Worm (Caenorhabditis elegans) whole organism, young adult: Measurements from ENCODE around the gene ttn-1.

Experiments used
- B0019.2 ChIP-seq: fragments of 200-800 bp; sonication (Bioruptor generic); conservative IDR thresholded peaks from 2 replicates; pipeline ENCODE4 v1.3.6; 2022; ENCODE audit warnings: missing genetic modification reagents, missing genetic modification characterization, missing compliant biosample characterization
- B0035.1 ChIP-seq: sonication (generic microtip); optimal IDR thresholded peaks from 2 replicates; lab custom pipeline; 2016; ENCODE audit warnings: missing genetic modification characterization, mild to moderate bottlenecking, missing compliant biosample characterization, missing genotype, missing genetic modification reagents
- F22D6.2 ChIP-seq: sonication (generic microtip); optimal IDR thresholded peaks from 2 replicates; lab custom pipeline; 2016; ENCODE audit warnings: mild to moderate bottlenecking, missing genetic modification characterization, missing compliant biosample characterization
- F23B12.7 ChIP-seq: sonication (generic microtip); optimal IDR thresholded peaks from 2 replicates; lab custom pipeline; 2017; ENCODE audit warnings: missing genetic modification characterization, mild to moderate bottlenecking, missing compliant biosample characterization, antibody characterized with exemption, moderate library complexity; ENCODE audit not compliant: insufficient read depth
- F52B5.7 ChIP-seq: sonication (generic microtip); optimal IDR thresholded peaks from 2 replicates; lab custom pipeline; 2016; ENCODE audit warnings: mild to moderate bottlenecking, missing genetic modification characterization, missing compliant biosample characterization
- F55B11.4 ChIP-seq: sonication (generic microtip); optimal IDR thresholded peaks from 2 replicates; lab custom pipeline; 2016; ENCODE audit warnings: missing compliant biosample characterization, missing genetic modification characterization, borderline replicate concordance; ENCODE audit not compliant: insufficient read depth
- K12H6.12 ChIP-seq: fragments of 200-800 bp; sonication (Bioruptor generic); optimal IDR thresholded peaks from 2 replicates; lab custom pipeline; 2018; ENCODE audit warnings: mild to moderate bottlenecking, missing genetic modification characterization, missing compliant biosample characterization
- T26A5.8 ChIP-seq: sonication (generic microtip); optimal IDR thresholded peaks from 2 replicates; lab custom pipeline; 2016; ENCODE audit warnings: missing genetic modification characterization, missing compliant biosample characterization
- Y56A3A.18 ChIP-seq: fragments of 200-800 bp; sonication (Bioruptor generic); IDR thresholded peaks from 2 replicates; pipeline ENCODE4 v1.3.6; 2022; ENCODE audit warnings: missing genetic modification reagents, missing genetic modification characterization, missing compliant biosample characterization
- Y95B8A.8 ChIP-seq: fragments of 200-800 bp; sonication (Bioruptor generic); IDR thresholded peaks from 2 replicates; pipeline ENCODE4 v1.3.6; 2022; ENCODE audit warnings: missing genetic modification reagents, missing genetic modification characterization, missing compliant biosample characterization
- ZK185.1 ChIP-seq: sonication (generic microtip); optimal IDR thresholded peaks from 2 replicates; lab custom pipeline; 2016; ENCODE audit warnings: mild to moderate bottlenecking, missing genetic modification characterization, missing compliant biosample characterization; ENCODE audit not compliant: poor library complexity, severe bottlenecking
- akir-1 ChIP-seq: fragments of 200-800 bp; sonication (Bioruptor generic); optimal IDR thresholded peaks from 2 replicates; lab custom pipeline; 2018; ENCODE audit warnings: mild to moderate bottlenecking, missing genetic modification characterization, moderate library complexity, missing compliant biosample characterization
- ama-1 ChIP-seq, 3 experiments: fragments of 150-350 bp in 1 of 3; sonication (generic microtip) in 2 of 3; optimal IDR thresholded peaks; 2 replicates each; lab custom pipeline; 2014 to 2018; ENCODE audit warnings: missing biosample characterization in 2 of 3, missing genetic modification characterization in 2 of 3, missing genetic modification reagents in 2 of 3
- atf-7 ChIP-seq: sonication (generic microtip); optimal IDR thresholded peaks from 2 replicates; lab custom pipeline; 2017; ENCODE audit warnings: mild to moderate bottlenecking, missing genetic modification characterization, missing compliant biosample characterization
- athp-1 ChIP-seq: sonication (generic microtip); optimal IDR thresholded peaks from 2 replicates; lab custom pipeline; 2017; ENCODE audit warnings: mild to moderate bottlenecking, missing genetic modification characterization, missing compliant biosample characterization
- attf-3 ChIP-seq: fragments of 200-800 bp; sonication (Bioruptor generic); conservative IDR thresholded peaks from 2 replicates; pipeline ENCODE4 v1.3.6; 2022; ENCODE audit warnings: missing genetic modification reagents, missing genetic modification characterization, missing compliant biosample characterization
- attf-5 ChIP-seq: fragments of 200-800 bp; sonication (Bioruptor generic); optimal IDR thresholded peaks from 2 replicates; lab custom pipeline; 2018; ENCODE audit warnings: mild to moderate bottlenecking, missing genetic modification characterization, missing compliant biosample characterization
- cebp-1 ChIP-seq, 2 experiments: fragments of 200-800 bp in 1 of 2; sonication (Bioruptor generic) in 1 of 2; sonication (generic microtip) in 1 of 2; IDR thresholded peaks in 1 of 2; optimal IDR thresholded peaks in 1 of 2; 2 replicates each; pipeline versions ENCODE4 v1.3.6 to Lab custom; 2017 to 2022; ENCODE audit warnings: missing compliant biosample characterization in 2 of 2, missing genetic modification characterization in 2 of 2, mild to moderate bottlenecking in 1 of 2, missing genetic modification reagents in 1 of 2, moderate library complexity in 1 of 2
- cebp-2 ChIP-seq: fragments of 200-800 bp; sonication (Bioruptor generic); IDR thresholded peaks from 2 replicates; pipeline ENCODE4 v1.3.6; 2022; ENCODE audit warnings: missing genetic modification characterization, missing compliant biosample characterization
- ceh-79 ChIP-seq: sonication (generic microtip); optimal IDR thresholded peaks from 2 replicates; lab custom pipeline; 2017; ENCODE audit warnings: mild to moderate bottlenecking, missing genetic modification characterization, missing compliant biosample characterization
- die-1 ChIP-seq: sonication (generic microtip); optimal IDR thresholded peaks from 2 replicates; lab custom pipeline; 2016; ENCODE audit warnings: missing genotype, mild to moderate bottlenecking, missing genetic modification characterization, missing compliant biosample characterization
- egl-18 ChIP-seq: fragments of 200-800 bp; sonication (Bioruptor generic); IDR thresholded peaks from 2 replicates; pipeline ENCODE4 v1.3.6; 2022; ENCODE audit warnings: missing genetic modification reagents, missing genetic modification characterization, missing compliant biosample characterization
- ekl-4 ChIP-seq: fragments of 200-800 bp; sonication (Bioruptor generic); IDR thresholded peaks from 2 replicates; pipeline ENCODE4 v1.3.6; 2022; ENCODE audit warnings: missing genetic modification reagents, missing genetic modification characterization, missing compliant biosample characterization
- ets-4 ChIP-seq: fragments of 200-800 bp; sonication (Bioruptor generic); optimal IDR thresholded peaks from 2 replicates; lab custom pipeline; 2018; ENCODE audit warnings: mild to moderate bottlenecking, missing genetic modification characterization, missing compliant biosample characterization
- fkh-3 ChIP-seq: sonication (generic microtip); optimal IDR thresholded peaks from 2 replicates; lab custom pipeline; 2016; ENCODE audit warnings: mild to moderate bottlenecking, missing genetic modification characterization, missing compliant biosample characterization
- him-1 ChIP-seq: sonication (generic microtip); optimal IDR thresholded peaks from 2 replicates; lab custom pipeline; 2016; ENCODE audit warnings: missing genotype, missing genetic modification reagents, missing genetic modification characterization, missing compliant biosample characterization
- let-607 ChIP-seq, 2 experiments: fragments of 200-800 bp in 1 of 2; sonication (Bioruptor generic) in 1 of 2; sonication (generic microtip) in 1 of 2; optimal IDR thresholded peaks; 2 replicates each; lab custom pipeline; 2016 to 2018; ENCODE audit warnings: mild to moderate bottlenecking in 2 of 2, missing compliant biosample characterization in 2 of 2, missing genetic modification characterization in 2 of 2, moderate library complexity in 2 of 2, missing genotype in 1 of 2
- lin-54 ChIP-seq: fragments of 200-800 bp; sonication (Bioruptor generic); optimal IDR thresholded peaks from 2 replicates; lab custom pipeline; 2018; ENCODE audit warnings: mild to moderate bottlenecking, missing genetic modification characterization, missing compliant biosample characterization
- lsy-27 ChIP-seq: sonication (generic microtip); optimal IDR thresholded peaks from 2 replicates; lab custom pipeline; 2017; ENCODE audit warnings: missing genetic modification characterization, mild to moderate bottlenecking, missing compliant biosample characterization, antibody characterized with exemption, missing genotype, borderline replicate concordance; ENCODE audit not compliant: insufficient read depth
- madf-10 ChIP-seq: sonication (generic microtip); optimal IDR thresholded peaks from 2 replicates; lab custom pipeline; 2016; ENCODE audit warnings: mild to moderate bottlenecking, missing genetic modification characterization, missing compliant biosample characterization
- madf-3 ChIP-seq: fragments of 200-800 bp; sonication (Bioruptor generic); IDR thresholded peaks from 2 replicates; pipeline ENCODE4 v1.3.6; 2022; ENCODE audit warnings: missing genetic modification reagents, missing genetic modification characterization, missing compliant biosample characterization
- mcd-1 ChIP-seq: fragments of 200-800 bp; sonication (Bioruptor generic); IDR thresholded peaks from 2 replicates; pipeline ENCODE4 v1.3.6; 2022; ENCODE audit warnings: missing genetic modification reagents, missing genetic modification characterization, missing compliant biosample characterization
- mes-4 ChIP-seq: sonication (generic microtip); optimal IDR thresholded peaks from 2 replicates; lab custom pipeline; 2016; ENCODE audit warnings: missing genotype, missing genetic modification characterization, missing compliant biosample characterization
- nfya-1 ChIP-seq: sonication (generic microtip); optimal IDR thresholded peaks from 2 replicates; lab custom pipeline; 2017; ENCODE audit warnings: antibody characterized with exemption, missing compliant biosample characterization, missing genetic modification characterization, borderline replicate concordance; ENCODE audit not compliant: insufficient read depth
- nfya-2 ChIP-seq: fragments of 200-800 bp; sonication (Bioruptor generic); IDR thresholded peaks from 2 replicates; pipeline ENCODE4 v1.3.6; 2022; ENCODE audit warnings: missing genetic modification reagents, missing genetic modification characterization, missing compliant biosample characterization
- nhr-179 ChIP-seq: sonication (generic microtip); optimal IDR thresholded peaks from 2 replicates; lab custom pipeline; 2016; ENCODE audit warnings: mild to moderate bottlenecking, missing genetic modification characterization, missing compliant biosample characterization
- nhr-27 ChIP-seq: fragments of 200-800 bp; sonication (Bioruptor generic); optimal IDR thresholded peaks from 2 replicates; lab custom pipeline; 2018; ENCODE audit warnings: mild to moderate bottlenecking, missing genetic modification characterization, moderate library complexity, missing compliant biosample characterization
- pbrm-1 ChIP-seq: fragments of 200-800 bp; sonication (Bioruptor generic); IDR thresholded peaks from 2 replicates; pipeline ENCODE4 v1.3.6; 2022; ENCODE audit warnings: missing genetic modification reagents, missing genetic modification characterization, missing compliant biosample characterization
- snpc-3.4 ChIP-seq: sonication (generic microtip); optimal IDR thresholded peaks from 2 replicates; lab custom pipeline; 2017; ENCODE audit warnings: missing genetic modification characterization, mild to moderate bottlenecking, missing compliant biosample characterization, antibody characterized with exemption, moderate library complexity, missing genotype, missing genetic modification reagents
- unc-62 ChIP-seq: fragments of 150-350 bp; optimal IDR thresholded peaks from 2 replicates; lab custom pipeline; 2014; ENCODE audit warnings: missing biosample characterization, missing genetic modification reagents, missing genetic modification characterization
- xnd-1 ChIP-seq: sonication (generic microtip); optimal IDR thresholded peaks from 2 replicates; lab custom pipeline; 2016; ENCODE audit warnings: missing genotype, missing genetic modification reagents, missing genetic modification characterization, missing compliant biosample characterization
- zfh-2 ChIP-seq: fragments of 200-800 bp; sonication (Bioruptor generic); conservative IDR thresholded peaks from 2 replicates; pipeline ENCODE4 v1.3.6; 2022; ENCODE audit warnings: missing genetic modification reagents, missing genetic modification characterization, missing compliant biosample characterization
- ztf-18 ChIP-seq: sonication (generic microtip); optimal IDR thresholded peaks from 2 replicates; lab custom pipeline; 2016; ENCODE audit warnings: missing genotype, mild to moderate bottlenecking, missing genetic modification characterization, missing compliant biosample characterization
- ztf-25 ChIP-seq: fragments of 200-800 bp; sonication (Bioruptor generic); IDR thresholded peaks from 2 replicates; pipeline ENCODE4 v1.3.6; 2022; ENCODE audit warnings: missing genetic modification reagents, missing genetic modification characterization, missing compliant biosample characterization
- ztf-26 ChIP-seq: sonication (generic microtip); optimal IDR thresholded peaks from 2 replicates; lab custom pipeline; 2017; ENCODE audit warnings: missing genetic modification characterization, missing compliant biosample characterization

Gene ttn-1

DNA sequence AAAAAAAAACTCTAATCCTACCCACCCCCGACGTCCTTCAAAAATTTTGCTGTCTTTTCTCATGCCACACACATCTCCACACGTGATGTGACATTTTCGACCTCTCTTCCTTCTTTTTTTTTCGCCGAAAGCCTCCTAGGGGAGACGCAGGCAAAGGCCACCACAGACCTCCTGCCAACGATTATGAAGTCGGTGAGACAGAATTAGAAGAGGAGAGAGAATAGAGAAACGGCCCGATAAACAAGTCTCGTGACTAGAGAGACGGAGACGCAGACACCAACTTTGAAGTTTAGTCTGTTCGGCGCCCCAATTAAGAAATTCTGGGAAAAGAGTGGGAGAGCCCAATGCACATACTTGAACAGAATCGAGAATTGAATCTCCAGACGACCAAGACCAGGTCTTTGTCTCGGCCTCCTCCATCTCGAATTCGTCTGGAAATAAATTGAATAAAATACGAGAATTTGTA lies 22.1 kb upstream of the ttn-1 start (continued):
- TF ChIP-seq ama-1 (optimal IDR thresholded peaks at IDR 0.05; lab: Kevin White, UChicago) = peak; percentile 58
- peak; percentile 70 to 81 for TF ChIP-seq ama-1 (GFP tag; optimal IDR thresholded peaks at IDR 0.05; lab: Kevin White, UChicago)
- no peak for TF ChIP-seq B0019.2 (GFP tag; lab: Robert Waterston, UW)
- peak; percentile 75 for TF ChIP-seq pbrm-1 (GFP tag; lab: Robert Waterston, UW)
- peak; percentile 80 for TF ChIP-seq ZK185.1 (tag; lab: Kevin White, UChicago)
- peak; percentile 77 for TF ChIP-seq mcd-1 (GFP tag; lab: Robert Waterston, UW)
- peak; percentile 88 for TF ChIP-seq atf-7
- TF ChIP-seq cebp-2 (GFP tag; lab: Robert Waterston, UW) = peak; percentile 88; the same call in 1 of the 2 replicates
- peak; percentile 98 for TF ChIP-seq madf-10 (tag; lab: Kevin White, UChicago)
- no peak for TF ChIP-seq nfya-1
- TF ChIP-seq Y56A3A.18 (GFP tag; lab: Robert Waterston, UW) = peak; percentile 57
- TF ChIP-seq T26A5.8 = no peak
- TF ChIP-seq F23B12.7 (tag; lab: Kevin White, UChicago) = peak; percentile 31
- no peak for TF ChIP-seq die-1 (tag; lab: Kevin White, UChicago)
- TF ChIP-seq lin-54 (GFP tag; lab: Kevin White, UChicago) = peak; percentile 79
- TF ChIP-seq athp-1 (tag; lab: Kevin White, UChicago) = peak; percentile 75
- no peak for TF ChIP-seq F52B5.7 (tag; lab: Kevin White, UChicago)
- TF ChIP-seq ets-4 (GFP tag; lab: Kevin White, UChicago) = no peak
- no peak for TF ChIP-seq attf-3
- no peak for TF ChIP-seq ztf-25
- peak; percentile 69; the same call in 1 of the 2 replicates for TF ChIP-seq egl-18 (GFP tag; lab: Robert Waterston, UW)
- no peak for TF ChIP-seq lsy-27 (tag; lab: Kevin White, UChicago)
- no peak for TF ChIP-seq snpc-3.4 (tag; lab: Kevin White, UChicago)
- no peak for TF ChIP-seq F55B11.4 (tag; lab: Kevin White, UChicago)
- TF ChIP-seq B0035.1 = peak; percentile 60
- peak; percentile 83; the same call in 1 of the 2 replicates for TF ChIP-seq Y95B8A.8
- TF ChIP-seq him-1 (tag; lab: Kevin White, UChicago) = no peak
- no peak for TF ChIP-seq fkh-3 (tag; lab: Kevin White, UChicago)
- 0 out of 2 replicates have a peak, but pooled peaks have one; percentile 11 for TF ChIP-seq madf-3
- peak; percentile 81 for TF ChIP-seq ekl-4 (GFP tag; lab: Robert Waterston, UW)
- TF ChIP-seq mes-4 = no peak
- TF ChIP-seq cebp-1 (GFP tag; IDR thresholded peaks at IDR 0.05; lab: Robert Waterston, UW) = peak; percentile 79
- TF ChIP-seq cebp-1 (tag; optimal IDR thresholded peaks at IDR 0.05; lab: Kevin White, UChicago) = peak; percentile 94
- TF ChIP-seq unc-62 (GFP tag; lab: Kevin White, UChicago) = peak; percentile 89
- peak; percentile 72 for TF ChIP-seq ztf-26 (tag; lab: Kevin White, UChicago)
- TF ChIP-seq akir-1 (GFP tag; lab: Kevin White, UChicago) = no peak
- TF ChIP-seq ztf-18 (tag; lab: Kevin White, UChicago) = peak; percentile 70
- TF ChIP-seq xnd-1 = no peak
- TF ChIP-seq F22D6.2 = peak; percentile 81
- TF ChIP-seq K12H6.12 (tag; lab: Kevin White, UChicago) = peak; percentile 96
- peak; percentile 68 to 80 for TF ChIP-seq let-607 (tag; optimal IDR thresholded peaks at IDR 0.05; lab: Kevin White, UChicago)
- TF ChIP-seq zfh-2 = peak; percentile 93
- TF ChIP-seq nhr-27 (tag; lab: Kevin White, UChicago) = no peak
- TF ChIP-seq nfya-2 (GFP tag; lab: Robert Waterston, UW) = no peak
- no peak for TF ChIP-seq ceh-79 (tag; lab: Kevin White, UChicago)
- TF ChIP-seq attf-5 (GFP tag; lab: Kevin White, UChicago) = peak; percentile 83
- no peak for TF ChIP-seq nhr-179
